Worm (Caenorhabditis elegans): ENCODE results near the gene him-18.

Gene him-18

ce11 chrIII:4756983-4757382 lies 42.0 kb upstream of the him-18 start, which contains the start of gene fbxl-2 (continued):
- peak; percentile 87 for TF ChIP-seq zag-1 (tag; optimal IDR thresholded peaks at IDR 0.05)
- TF ChIP-seq unc-55 (GFP tag; optimal IDR thresholded peaks at IDR 0.05) = peak; percentile 98
- TF ChIP-seq C34F6.9 (tag; optimal IDR thresholded peaks at IDR 0.05) = peak; percentile 98
- TF ChIP-seq nhr-129 (tag; optimal IDR thresholded peaks at IDR 0.05) = peak; percentile 94
- peak; percentile 91 for TF ChIP-seq ztf-4 (tag; optimal IDR thresholded peaks at IDR 0.05)
- TF ChIP-seq egl-27 (tag; optimal IDR thresholded peaks at IDR 0.05) = peak; percentile 84
- TF ChIP-seq R02D3.7 (tag; optimal IDR thresholded peaks at IDR 0.05) = peak; percentile 88
- TF ChIP-seq snpc-4 (tag; optimal IDR thresholded peaks at IDR 0.05) = peak; percentile 83
- no peak for TF ChIP-seq nhr-11 (tag; optimal IDR thresholded peaks at IDR 0.05)
- TF ChIP-seq ceh-82 (tag; optimal IDR thresholded peaks at IDR 0.05) = peak; percentile 88
- TF ChIP-seq ztf-11 (tag; optimal IDR thresholded peaks at IDR 0.05) = peak; percentile 42
- peak; percentile 91 for TF ChIP-seq mab-5 (tag; optimal IDR thresholded peaks at IDR 0.05)
- peak; percentile 90 for TF ChIP-seq lin-11 (tag; optimal IDR thresholded peaks at IDR 0.05)
- TF ChIP-seq crh-2 (tag; optimal IDR thresholded peaks at IDR 0.05) = peak; percentile 95
- TF ChIP-seq elt-3 (tag; optimal IDR thresholded peaks at IDR 0.05) = no peak
- TF ChIP-seq sma-3 (GFP tag; optimal IDR thresholded peaks at IDR 0.05) = peak; percentile 97
- no peak for TF ChIP-seq skn-1 (tag; optimal IDR thresholded peaks at IDR 0.05)
- peak; percentile 96 for TF ChIP-seq sma-9 (GFP tag; optimal IDR thresholded peaks at IDR 0.05)
- no peak for TF ChIP-seq sma-9 (tag; optimal IDR thresholded peaks at IDR 0.05)
- TF ChIP-seq fos-1 (tag; optimal IDR thresholded peaks at IDR 0.05) = peak; percentile 88
- no peak for TF ChIP-seq elt-1 (tag; optimal IDR thresholded peaks at IDR 0.05)

DNA sequence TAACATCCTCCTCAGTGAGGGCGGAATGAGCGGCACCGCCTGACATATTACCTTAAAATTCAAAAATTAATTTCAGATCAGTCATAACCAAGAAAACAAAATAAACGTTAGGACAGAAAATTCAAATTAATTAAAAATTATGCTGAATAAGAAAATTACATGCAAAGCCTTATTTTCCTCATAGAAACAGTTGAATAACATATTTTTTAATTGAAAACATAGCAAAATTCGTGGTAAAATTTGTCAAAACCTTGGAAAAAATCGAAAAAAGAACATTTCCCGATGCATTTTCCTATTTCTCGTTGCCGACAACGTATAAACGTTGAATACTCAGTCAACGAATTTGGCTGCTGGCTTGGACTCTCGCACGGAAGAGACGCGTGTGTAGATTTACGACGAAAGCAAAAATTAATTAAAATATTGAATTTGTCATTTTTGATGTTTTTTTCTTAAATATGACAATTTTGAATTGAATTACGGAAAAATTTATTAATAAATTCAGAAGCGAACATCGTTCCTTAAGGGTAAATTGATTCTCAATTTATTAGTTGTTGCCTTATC lies 39.1 kb upstream of the him-18 start, which contains the start of the genes rps-0 and rbg-3:
Gene rps-0 (minus strand): TSS at position 51 of the 561 bp plus-strand sequence.
Gene rbg-3 (plus strand): TSS at position 424 of the 561 bp plus-strand sequence.
- peak; percentile 95 for TF ChIP-seq sma-3 (GFP tag; optimal IDR thresholded peaks at IDR 0.05)
- peak; percentile 64 for TF ChIP-seq ama-1 (optimal IDR thresholded peaks at IDR 0.05)
- peak; percentile 94 for TF ChIP-seq nhr-129 (tag; optimal IDR thresholded peaks at IDR 0.05)
- TF ChIP-seq nhr-237 (tag; optimal IDR thresholded peaks at IDR 0.05) = no peak
- TF ChIP-seq ztf-4 (tag; optimal IDR thresholded peaks at IDR 0.05) = peak; percentile 80
- no peak for TF ChIP-seq elt-1 (tag; optimal IDR thresholded peaks at IDR 0.05)
- peak; percentile 57 for TF ChIP-seq ceh-82 (tag; optimal IDR thresholded peaks at IDR 0.05)
- TF ChIP-seq nhr-6 (tag; optimal IDR thresholded peaks at IDR 0.05) = peak; percentile 91
- TF ChIP-seq fos-1 (tag; optimal IDR thresholded peaks at IDR 0.05) = peak; percentile 92
- TF ChIP-seq lin-13 (GFP tag; optimal IDR thresholded peaks at IDR 0.05) = peak; percentile 94
- TF ChIP-seq Y55F3AM.14 (GFP tag; optimal IDR thresholded peaks at IDR 0.05) = no peak
- peak; percentile 44 for TF ChIP-seq snpc-4 (tag; optimal IDR thresholded peaks at IDR 0.05)
- no peak for TF ChIP-seq mbf-1 (tag; optimal IDR thresholded peaks at IDR 0.05)
- peak; percentile 80 for TF ChIP-seq egl-27 (tag; optimal IDR thresholded peaks at IDR 0.05)
- no peak for TF ChIP-seq ztf-11 (tag; optimal IDR thresholded peaks at IDR 0.05)
- peak; percentile 85 for TF ChIP-seq mab-5 (tag; optimal IDR thresholded peaks at IDR 0.05)
- peak; percentile 97 for TF ChIP-seq unc-55 (GFP tag; optimal IDR thresholded peaks at IDR 0.05)
- no peak for TF ChIP-seq ztf-1 (GFP tag; conservative IDR thresholded peaks at IDR 0.05)
- peak; percentile 51 for TF ChIP-seq nhr-77 (tag; optimal IDR thresholded peaks at IDR 0.05)
- TF ChIP-seq crh-2 (tag; optimal IDR thresholded peaks at IDR 0.05) = peak; percentile 94
- TF ChIP-seq zag-1 (tag; optimal IDR thresholded peaks at IDR 0.05) = peak; percentile 27
- peak in 1 of 2 experiments; percentile 45 for TF ChIP-seq mdl-1 (tag; optimal IDR thresholded peaks at IDR 0.05)
- TF ChIP-seq ceh-16 (tag; optimal IDR thresholded peaks at IDR 0.05) = peak; percentile 68
- no peak for TF ChIP-seq peb-1 (tag; optimal IDR thresholded peaks at IDR 0.05)
- TF ChIP-seq F13H6.1 (tag; optimal IDR thresholded peaks at IDR 0.05) = peak; percentile 86
- peak; percentile 93 for TF ChIP-seq gmeb-1 (tag; optimal IDR thresholded peaks at IDR 0.05)
- peak; percentile 91 for TF ChIP-seq sem-4 (tag; optimal IDR thresholded peaks at IDR 0.05)
- TF ChIP-seq nhr-21 (tag; optimal IDR thresholded peaks at IDR 0.05) = peak; percentile 93
- peak; percentile 79 for TF ChIP-seq skn-1 (tag; optimal IDR thresholded peaks at IDR 0.05)
- TF ChIP-seq lsy-2 (tag; optimal IDR thresholded peaks at IDR 0.05) = peak; percentile 91 to 98
- peak; percentile 89 for TF ChIP-seq lin-11 (tag; optimal IDR thresholded peaks at IDR 0.05)
- peak; percentile 89 for TF ChIP-seq sma-9 (GFP tag; optimal IDR thresholded peaks at IDR 0.05)
- TF ChIP-seq sma-9 (tag; optimal IDR thresholded peaks at IDR 0.05) = no peak
- TF ChIP-seq nhr-12 (tag; optimal IDR thresholded peaks at IDR 0.05) = no peak
- TF ChIP-seq unc-39 (tag; optimal IDR thresholded peaks at IDR 0.05) = no peak
- TF ChIP-seq C34F6.9 (tag; optimal IDR thresholded peaks at IDR 0.05) = peak; percentile 97
- peak; percentile 28 for TF ChIP-seq unc-62 (GFP tag; optimal IDR thresholded peaks at IDR 0.05)
- TF ChIP-seq nhr-25 (tag; optimal IDR thresholded peaks at IDR 0.05) = peak; percentile 95
- TF ChIP-seq aly-2 (tag; optimal IDR thresholded peaks at IDR 0.05) = no peak
- TF ChIP-seq ZK546.5 (tag; optimal IDR thresholded peaks at IDR 0.05) = peak; percentile 73
- peak; percentile 69 for TF ChIP-seq blmp-1 (tag; optimal IDR thresholded peaks at IDR 0.05; ENCODE audit: insufficient read depth)
- TF ChIP-seq R02D3.7 (tag; optimal IDR thresholded peaks at IDR 0.05) = peak; percentile 97

All from whole organism, L2 larva.